Worm (Caenorhabditis elegans) whole organism, L2 larva: Measurements from ENCODE around the gene erl-1.

ENCODE experiments used
- C34F6.9 ChIP-seq: fragments of 150-350 bp; optimal IDR thresholded peaks from 2 replicates; lab custom pipeline; 2014; ENCODE audit warnings: missing biosample characterization, missing genetic modification characterization
- F13H6.1 ChIP-seq: sonication (generic microtip); optimal IDR thresholded peaks from 2 replicates; lab custom pipeline; 2016; ENCODE audit warnings: missing genetic modification characterization, missing compliant biosample characterization
- R02D3.7 ChIP-seq: fragments of 150-350 bp; optimal IDR thresholded peaks from 2 replicates; lab custom pipeline; 2014; ENCODE audit warnings: missing biosample characterization, missing genetic modification characterization
- ZK546.5 ChIP-seq: sonication (generic microtip); optimal IDR thresholded peaks from 2 replicates; lab custom pipeline; 2017; ENCODE audit warnings: missing biosample characterization, missing genetic modification characterization
- alr-1 ChIP-seq: fragments of 150-350 bp; optimal IDR thresholded peaks from 2 replicates; lab custom pipeline; 2014; ENCODE audit warnings: missing biosample characterization, missing genetic modification characterization
- ceh-82 ChIP-seq: fragments of 150-350 bp; optimal IDR thresholded peaks from 2 replicates; lab custom pipeline; 2014; ENCODE audit warnings: missing biosample characterization, missing genetic modification characterization
- crh-2 ChIP-seq: sonication (generic microtip); optimal IDR thresholded peaks from 2 replicates; lab custom pipeline; 2017; ENCODE audit warnings: missing biosample characterization, missing genetic modification characterization
- egl-27 ChIP-seq: sonication (generic microtip); optimal IDR thresholded peaks from 3 replicates; lab custom pipeline; 2017; ENCODE audit warnings: missing biosample characterization, missing genetic modification reagents, missing genetic modification characterization
- elt-1 ChIP-seq: fragments of 150-350 bp; optimal IDR thresholded peaks from 2 replicates; lab custom pipeline; 2014; ENCODE audit warnings: missing biosample characterization, missing genetic modification characterization
- elt-3 ChIP-seq: sonication (generic microtip); optimal IDR thresholded peaks from 2 replicates; lab custom pipeline; 2017; ENCODE audit warnings: missing biosample characterization, missing genetic modification characterization
- fos-1 ChIP-seq: fragments of 150-350 bp; optimal IDR thresholded peaks from 2 replicates; lab custom pipeline; 2014; ENCODE audit warnings: missing biosample characterization, missing genetic modification characterization
- gmeb-1 ChIP-seq: fragments of 150-350 bp; optimal IDR thresholded peaks from 2 replicates; lab custom pipeline; 2014; ENCODE audit warnings: missing biosample characterization, missing genetic modification characterization
- lin-11 ChIP-seq: fragments of 150-350 bp; sonication (generic microtip); optimal IDR thresholded peaks from 2 replicates; lab custom pipeline; 2014; ENCODE audit warnings: missing biosample characterization, missing genetic modification characterization, inconsistent platforms, mixed read lengths
- lin-13 ChIP-seq: fragments of 150-350 bp; optimal IDR thresholded peaks from 2 replicates; lab custom pipeline; 2014; ENCODE audit warnings: missing biosample characterization, missing genetic modification reagents, missing genetic modification characterization
- lsy-2 ChIP-seq, 2 experiments: fragments of 150-350 bp in 1 of 2; sonication (generic microtip) in 1 of 2; optimal IDR thresholded peaks; 2 replicates each; lab custom pipeline; 2014 to 2017; ENCODE audit warnings: missing biosample characterization in 2 of 2, missing genetic modification characterization in 2 of 2
- mdl-1 ChIP-seq, 2 experiments: fragments of 150-350 bp in 1 of 2; sonication (generic microtip) in 1 of 2; optimal IDR thresholded peaks; 2 replicates each; lab custom pipeline; 2017; ENCODE audit warnings: missing biosample characterization in 2 of 2, missing genetic modification characterization in 2 of 2
- nhr-10 ChIP-seq: sonication (generic microtip); optimal IDR thresholded peaks from 2 replicates; lab custom pipeline; 2017; ENCODE audit warnings: missing biosample characterization, missing genetic modification characterization
- nhr-129 ChIP-seq: fragments of 150-350 bp; optimal IDR thresholded peaks from 2 replicates; lab custom pipeline; 2014; ENCODE audit warnings: missing biosample characterization, missing genetic modification characterization
- nhr-21 ChIP-seq: fragments of 150-350 bp; optimal IDR thresholded peaks from 2 replicates; lab custom pipeline; 2014; ENCODE audit warnings: missing biosample characterization, missing genetic modification characterization
- nhr-23 ChIP-seq: fragments of 150-350 bp; optimal IDR thresholded peaks from 2 replicates; lab custom pipeline; 2014; ENCODE audit warnings: missing biosample characterization, missing genetic modification reagents, missing genetic modification characterization
- nhr-237 ChIP-seq: fragments of 150-350 bp; optimal IDR thresholded peaks from 2 replicates; lab custom pipeline; 2014; ENCODE audit warnings: missing biosample characterization, missing genetic modification characterization
- nhr-25 ChIP-seq: fragments of 150-350 bp; sonication (generic microtip); optimal IDR thresholded peaks from 3 replicates; lab custom pipeline; 2014; ENCODE audit warnings: missing biosample characterization, missing genetic modification characterization
- nhr-6 ChIP-seq: fragments of 150-350 bp; optimal IDR thresholded peaks from 2 replicates; lab custom pipeline; 2014; ENCODE audit warnings: missing biosample characterization, missing genetic modification characterization
- peb-1 ChIP-seq: fragments of 150-350 bp; optimal IDR thresholded peaks from 2 replicates; lab custom pipeline; 2014; ENCODE audit warnings: missing biosample characterization, missing genetic modification characterization
- sem-4 ChIP-seq: fragments of 150-350 bp; optimal IDR thresholded peaks from 2 replicates; lab custom pipeline; 2014; ENCODE audit warnings: missing biosample characterization, missing genetic modification reagents, missing genetic modification characterization
- skn-1 ChIP-seq: sonication (generic microtip); optimal IDR thresholded peaks from 2 replicates; lab custom pipeline; 2017; ENCODE audit warnings: missing biosample characterization, missing genetic modification characterization
- sma-3 ChIP-seq: sonication (generic microtip); optimal IDR thresholded peaks from 2 replicates; lab custom pipeline; 2016; ENCODE audit warnings: missing genetic modification reagents, missing genetic modification characterization, missing compliant biosample characterization
- sma-9 ChIP-seq, 2 experiments: fragments of 150-350 bp in 1 of 2; sonication (generic microtip) in 1 of 2; optimal IDR thresholded peaks; 2 replicates each; lab custom pipeline; 2014 to 2016; ENCODE audit warnings: missing genetic modification characterization in 2 of 2, mild to moderate bottlenecking in 1 of 2, missing biosample characterization in 1 of 2, missing compliant biosample characterization in 1 of 2, missing genetic modification reagents in 1 of 2, moderate library complexity in 1 of 2
- snpc-4 ChIP-seq: fragments of 150-350 bp; optimal IDR thresholded peaks from 2 replicates; lab custom pipeline; 2014; ENCODE audit warnings: missing biosample characterization, missing genetic modification characterization
- unc-55 ChIP-seq: fragments of 150-350 bp; sonication (generic microtip); optimal IDR thresholded peaks from 3 replicates; lab custom pipeline; 2014; ENCODE audit warnings: missing biosample characterization, missing genetic modification reagents, missing genetic modification characterization
- zag-1 ChIP-seq: fragments of 150-350 bp; optimal IDR thresholded peaks from 2 replicates; lab custom pipeline; 2014; ENCODE audit warnings: missing biosample characterization, missing genetic modification characterization
- ztf-1 ChIP-seq: fragments of 200-800 bp; sonication (Bioruptor generic); conservative IDR thresholded peaks from 2 replicates; pipeline ENCODE4 v1.3.6; 2022; ENCODE audit warnings: missing genetic modification characterization, missing compliant biosample characterization
- ztf-11 ChIP-seq: sonication (generic microtip); optimal IDR thresholded peaks from 2 replicates; lab custom pipeline; 2017; ENCODE audit warnings: missing biosample characterization, missing genetic modification characterization
- ztf-4 ChIP-seq: fragments of 150-350 bp; optimal IDR thresholded peaks from 2 replicates; lab custom pipeline; 2014; ENCODE audit warnings: missing biosample characterization, missing genetic modification characterization

The erl-1 gene

DNA sequence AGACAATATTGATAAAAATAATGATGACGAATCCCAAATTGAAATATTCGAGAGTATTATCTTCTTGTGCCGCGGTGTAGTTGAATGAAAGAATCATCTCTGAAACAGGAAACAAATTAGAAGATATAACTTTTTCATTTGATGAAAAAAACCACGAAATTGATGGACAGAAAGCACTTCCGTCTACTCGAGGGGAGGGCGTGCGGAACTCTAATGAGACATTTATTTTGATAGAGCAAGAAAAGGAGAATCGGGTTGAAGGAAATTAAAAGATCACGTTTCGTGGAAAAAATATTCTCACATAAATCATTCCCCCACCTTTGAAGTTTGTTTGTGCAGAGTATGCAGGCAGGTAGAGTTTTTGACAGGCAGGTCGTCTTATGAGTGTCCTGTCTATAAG, 26.4 kb upstream of the erl-1 start, which contains the start of gene sre-14:
sre-14 (minus strand) TSS at position 101 of the 400 bp plus-strand sequence.
- TF ChIP-seq peb-1 (tag; lab: Kevin White, UChicago) = no peak
- TF ChIP-seq nhr-6 = no peak
- no peak for TF ChIP-seq ZK546.5 (tag; lab: Kevin White, UChicago)
- no peak for TF ChIP-seq ceh-82 (tag; lab: Kevin White, UChicago)
- TF ChIP-seq gmeb-1 (tag; lab: Kevin White, UChicago) = no peak
- TF ChIP-seq sma-9 (GFP tag; optimal IDR thresholded peaks at IDR 0.05; lab: Kevin White, UChicago) = no peak
- TF ChIP-seq sma-9 (tag; optimal IDR thresholded peaks at IDR 0.05; lab: Kevin White, UChicago) = no peak
- TF ChIP-seq lsy-2 (tag; optimal IDR thresholded peaks at IDR 0.05; lab: Kevin White, UChicago) = no peak
- TF ChIP-seq nhr-25 (tag; lab: Kevin White, UChicago) = no peak

DNA sequence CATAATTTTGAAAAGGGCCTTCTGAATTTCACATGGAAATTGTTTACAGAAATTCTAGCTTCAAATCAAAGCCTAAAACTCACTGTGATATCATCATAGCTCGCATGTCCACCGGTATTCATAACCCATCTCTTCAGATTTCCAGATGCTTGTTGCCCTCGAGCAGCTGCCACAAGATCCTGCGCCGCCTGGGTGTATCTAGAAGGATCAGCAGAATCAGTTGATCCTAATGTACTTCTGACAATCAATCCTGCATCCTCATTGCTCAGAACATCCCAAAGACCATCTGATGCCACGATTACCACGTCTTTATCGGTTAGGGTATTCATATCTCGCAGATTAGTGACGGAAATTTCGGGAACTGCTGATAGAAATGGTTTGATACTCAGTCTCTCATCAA, 21.9 kb upstream of the erl-1 start:
- TF ChIP-seq ztf-11 = no peak
- no peak for TF ChIP-seq R02D3.7 (tag; lab: Kevin White, UChicago)
- no peak for TF ChIP-seq lsy-2 (tag; optimal IDR thresholded peaks at IDR 0.05; lab: Kevin White, UChicago)
- TF ChIP-seq nhr-21 (tag; lab: Kevin White, UChicago) = no peak
- TF ChIP-seq, all 48 proteins: peak for 0

DNA sequence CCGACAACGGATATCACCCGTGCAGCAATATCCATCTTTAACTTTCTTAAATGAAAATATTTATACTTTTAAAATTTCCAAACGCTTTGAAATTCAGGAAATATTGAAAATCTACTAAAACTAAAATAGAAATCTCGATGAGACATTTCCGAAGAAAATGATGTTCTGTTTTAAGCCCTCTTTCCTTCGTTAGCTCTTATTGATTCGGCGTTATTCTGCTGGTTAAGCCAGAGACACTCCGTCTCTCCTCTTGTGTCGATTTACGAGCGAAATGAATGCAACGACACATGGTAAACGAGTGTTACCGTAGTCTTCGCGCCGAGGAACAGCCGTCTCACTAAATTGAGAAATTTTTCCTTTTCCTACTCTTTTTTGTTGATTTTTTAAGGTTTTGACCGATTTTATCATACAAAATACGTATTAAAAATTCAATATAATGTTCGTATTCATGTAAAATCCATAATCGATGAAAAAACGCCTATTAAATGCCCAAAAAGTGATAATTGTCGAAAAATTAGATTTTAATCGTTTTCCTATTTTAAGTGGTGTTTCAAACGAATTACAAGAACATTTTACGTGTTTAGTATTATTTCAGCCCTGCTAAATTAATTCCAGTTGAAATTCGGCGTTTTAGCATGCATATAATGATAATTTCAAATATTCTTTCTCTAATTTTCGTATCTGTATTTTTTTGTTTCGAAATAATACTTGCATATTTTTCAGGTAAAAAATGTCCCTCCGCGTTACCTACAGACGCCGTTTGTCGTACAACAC, 19.3 kb upstream of the erl-1 start, which contains the start of the genes ppm-1.H and rpl-34:
ppm-1.H (minus strand) TSS at position 51 of the 774 bp plus-strand sequence.
rpl-34 (plus strand) TSS at position 724 of the 774 bp plus-strand sequence.
- TF ChIP-seq lin-13 (GFP tag; lab: Kevin White, UChicago) (peak; percentile 71), gmeb-1 (tag; lab: Kevin White, UChicago) (peak; percentile 42), alr-1 (tag; lab: Kevin White, UChicago) (no peak), sma-9 (GFP tag; optimal IDR thresholded peaks at IDR 0.05; lab: Kevin White, UChicago) (peak; percentile 51), sma-9 (tag; optimal IDR thresholded peaks at IDR 0.05; lab: Kevin White, UChicago) (no peak), unc-55 (GFP tag; lab: Kevin White, UChicago) (peak; percentile 95), lin-11 (tag; lab: Kevin White, UChicago) (peak; percentile 59), R02D3.7 (tag; lab: Kevin White, UChicago) (peak; percentile 45), C34F6.9 (peak; percentile 74), nhr-129 (tag; lab: Kevin White, UChicago) (peak; percentile 98), egl-27 (tag; lab: Kevin White, UChicago) (peak; percentile 10), zag-1 (tag; lab: Kevin White, UChicago) (peak; percentile 4), ztf-4 (tag; lab: Kevin White, UChicago) (peak; percentile 17), lsy-2 (tag; optimal IDR thresholded peaks at IDR 0.05; lab: Kevin White, UChicago) (peak; percentile 89 to 98), F13H6.1 (tag; lab: Kevin White, UChicago) (peak; percentile 23), sem-4 (tag; lab: Kevin White, UChicago) (peak; percentile 18), fos-1 (tag; lab: Kevin White, UChicago) (peak; percentile 43), skn-1 (tag; lab: Kevin White, UChicago) (no peak), elt-3 (tag; lab: Kevin White, UChicago) (no peak), nhr-237 (tag; lab: Kevin White, UChicago) (no peak), nhr-21 (tag; lab: Kevin White, UChicago) (peak; percentile 22), crh-2 (tag; lab: Kevin White, UChicago) (peak; percentile 74), snpc-4 (peak; percentile 40), ztf-1 (GFP tag; lab: Robert Waterston, UW) (no peak)
- TF ChIP-seq, all 48 proteins: peak for 18

DNA sequence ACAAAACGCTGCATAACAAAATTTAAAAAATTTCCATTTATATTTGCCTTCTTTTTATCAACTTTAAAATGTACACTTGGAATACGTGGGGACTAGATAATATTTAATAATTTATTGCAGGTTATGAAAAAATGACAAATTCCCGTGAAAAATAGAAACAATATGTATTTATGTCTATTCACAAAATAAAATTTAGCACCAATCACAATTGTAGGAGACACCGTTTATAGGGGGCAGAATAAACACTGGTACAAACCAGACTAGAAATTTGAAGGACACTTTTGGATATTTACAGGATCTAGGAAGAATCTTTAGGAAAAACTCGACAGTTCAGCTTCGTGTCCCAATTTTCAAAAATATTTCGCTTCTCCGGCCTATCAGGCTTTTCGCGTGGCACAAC, 17.3 kb upstream of the erl-1 start, which contains the start of gene C42C1.3:
C42C1.3 (minus strand) TSS at position 101 of the 400 bp plus-strand sequence.
- TF ChIP-seq sma-3 (GFP tag; lab: Kevin White, UChicago) (no peak), gmeb-1 (tag; lab: Kevin White, UChicago) (no peak), nhr-23 (no peak), nhr-10 (tag; lab: Kevin White, UChicago) (no peak), mdl-1 (tag; optimal IDR thresholded peaks at IDR 0.05; lab: Kevin White, UChicago) (no peak), elt-1 (tag; lab: Kevin White, UChicago) (no peak)
- TF ChIP-seq, all 48 proteins: peak for 0
